Worm (Caenorhabditis elegans): Measurements from ENCODE around the gene F43C11.8.
"Not testable (repeated sequence)": the region's sequence is repeated elsewhere in the genome, so short reads cannot be mapped to it uniquely, and the experiment has no call there.

The F43C11.8 gene

ce11 chrII:2332220-2332619, at the start of gene F43C11.8:
TSS of gene F43C11.8 (plus strand) at chrII:2332520.
- TF ChIP-seq nfya-1 (tag; optimal IDR thresholded peaks at IDR 0.05) (no peak), dve-1 (tag; optimal IDR thresholded peaks at IDR 0.05) (no peak), unc-86 (tag; optimal IDR thresholded peaks at IDR 0.05) (no peak), unc-55 (GFP tag; optimal IDR thresholded peaks at IDR 0.05) (no peak), K02D7.2 (tag; optimal IDR thresholded peaks at IDR 0.05) (no peak), ceh-45 (GFP tag; IDR thresholded peaks at IDR 0.05) (no peak), ceh-22 (tag; optimal IDR thresholded peaks at IDR 0.05) (no peak), fax-1 (tag; optimal IDR thresholded peaks at IDR 0.05) (no peak), ceh-48 (tag; optimal IDR thresholded peaks at IDR 0.05) (no peak), lim-6 (tag; optimal IDR thresholded peaks at IDR 0.05) (no peak), ahr-1 (tag; optimal IDR thresholded peaks at IDR 0.05) (no peak), C08G9.2 (tag; optimal IDR thresholded peaks at IDR 0.05) (no peak), pag-3 (tag; optimal IDR thresholded peaks at IDR 0.05; ENCODE audit: borderline replicate concordance) (no peak), ceh-19 (GFP tag; optimal IDR thresholded peaks at IDR 0.05) (no peak), odd-2 (tag; optimal IDR thresholded peaks at IDR 0.05) (no peak), ceh-2 (tag; optimal IDR thresholded peaks at IDR 0.05) (no peak), madf-2 (tag; optimal IDR thresholded peaks at IDR 0.05) (no peak), dmd-4 (tag; optimal IDR thresholded peaks at IDR 0.05; ENCODE audit: borderline replicate concordance) (no peak), fkh-6 (tag; optimal IDR thresholded peaks at IDR 0.05) (no peak), hlh-6 (tag; optimal IDR thresholded peaks at IDR 0.05) (no peak)

ce11 chrII:2282599-2282998, 49.7 kb upstream of the F43C11.8 start, which contains the start of gene K09F6.9:
TSS of gene K09F6.9 (minus strand) at chrII:2282699.
- not testable (repeated sequence) for TF ChIP-seq pha-4 (tag; optimal IDR thresholded peaks at IDR 0.05); K09A11.1 (tag; optimal IDR thresholded peaks at IDR 0.05; ENCODE audit: insufficient read depth); ceh-30 (tag; optimal IDR thresholded peaks at IDR 0.05)

- TF ChIP-seq pag-3 (tag; optimal IDR thresholded peaks at IDR 0.05; ENCODE audit: borderline replicate concordance): no peak
- no peak for TF ChIP-seq nfya-1 (tag; optimal IDR thresholded peaks at IDR 0.05)
- no peak for TF ChIP-seq ceh-19 (GFP tag; optimal IDR thresholded peaks at IDR 0.05)
- no peak for TF ChIP-seq pha-4 (tag; optimal IDR thresholded peaks at IDR 0.05)
- TF ChIP-seq hlh-30 (tag; optimal IDR thresholded peaks at IDR 0.05; ENCODE audit: insufficient read depth): no peak
- TF ChIP-seq F13H6.1 (tag; optimal IDR thresholded peaks at IDR 0.05): no peak
- TF ChIP-seq mec-3 (tag; optimal IDR thresholded peaks at IDR 0.05; ENCODE audit: borderline replicate concordance): no peak
- TF ChIP-seq sdc-2 (tag; optimal IDR thresholded peaks at IDR 0.05): no peak
- TF ChIP-seq ceh-2 (tag; optimal IDR thresholded peaks at IDR 0.05): no peak
- TF ChIP-seq C08G9.2 (tag; optimal IDR thresholded peaks at IDR 0.05): no peak
- TF ChIP-seq che-1 (tag; optimal IDR thresholded peaks at IDR 0.05): no peak
- TF ChIP-seq pros-1 (tag; optimal IDR thresholded peaks at IDR 0.05): no peak
- TF ChIP-seq pqm-1 (tag; optimal IDR thresholded peaks at IDR 0.05): no peak
- no peak for TF ChIP-seq elt-2 (tag; optimal IDR thresholded peaks at IDR 0.05)
- no peak for TF ChIP-seq tbx-7 (tag; optimal IDR thresholded peaks at IDR 0.05)
- TF ChIP-seq hlh-6 (tag; optimal IDR thresholded peaks at IDR 0.05): no peak
- TF ChIP-seq ceh-45 (GFP tag; IDR thresholded peaks at IDR 0.05): no peak
- no peak for TF ChIP-seq syd-9 (tag; optimal IDR thresholded peaks at IDR 0.05)
- TF ChIP-seq hlh-15 (tag; optimal IDR thresholded peaks at IDR 0.05): no peak
Measured at ce11 chrII:2284703-2285102, 47.6 kb upstream of the F43C11.8 start.

ce11 chrII:2288798-2289197, 43.5 kb upstream of the F43C11.8 start, which contains the start of the genes K09F6.10 and K09F6.13:
TSS of gene K09F6.10 (minus strand) at chrII:2288883.
TSS of gene K09F6.13 (plus strand) at chrII:2289114.
- TF ChIP-seq syd-9 (tag; optimal IDR thresholded peaks at IDR 0.05) (no peak), hlh-8 (tag; optimal IDR thresholded peaks at IDR 0.05) (no peak), mec-3 (tag; optimal IDR thresholded peaks at IDR 0.05; ENCODE audit: borderline replicate concordance) (no peak), eyg-1 (tag; optimal IDR thresholded peaks at IDR 0.05) (no peak), T23F11.4 (GFP tag; optimal IDR thresholded peaks at IDR 0.05) (no peak), ets-4 (tag; optimal IDR thresholded peaks at IDR 0.05) (no peak), fax-1 (tag; optimal IDR thresholded peaks at IDR 0.05) (no peak), ttx-3 (tag; optimal IDR thresholded peaks at IDR 0.05) (no peak), tbx-2 (tag; optimal IDR thresholded peaks at IDR 0.05) (no peak), pros-1 (tag; optimal IDR thresholded peaks at IDR 0.05) (no peak), npax-4 (tag; optimal IDR thresholded peaks at IDR 0.05) (no peak), Y22D7AL.16 (tag; optimal IDR thresholded peaks at IDR 0.05) (no peak)

Data from whole organism, late embryonic.